Worm (Caenorhabditis elegans): ENCODE measurements around the gene blos-7.

Gene blos-7

DNA sequence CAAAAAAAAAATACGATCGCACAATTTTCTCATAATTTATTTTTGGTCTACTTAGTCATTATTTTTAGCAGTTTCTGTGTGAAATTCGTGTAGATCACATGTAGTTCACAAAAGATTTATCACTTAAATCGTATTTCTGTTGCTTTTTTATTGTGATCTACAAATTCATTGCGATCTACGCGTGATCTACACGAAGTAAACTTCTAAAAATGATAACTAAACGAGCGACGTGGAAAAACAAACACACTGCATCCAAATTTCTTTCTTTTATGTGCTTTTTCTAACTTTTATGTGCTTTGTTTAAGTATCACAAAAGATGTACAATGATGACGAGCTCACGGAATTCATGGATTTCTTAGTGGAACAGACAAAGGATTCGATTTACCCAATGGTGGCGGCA lies 42.8 kb downstream of the blos-7 start, which contains the start of gene B0212.3:
Gene B0212.3 (plus strand): TSS at position 301 of the 400 bp plus-strand sequence.
- TF ChIP-seq unc-62 (GFP tag; optimal IDR thresholded peaks at IDR 0.05) = no peak

- no peak for TF ChIP-seq unc-62 (GFP tag; optimal IDR thresholded peaks at IDR 0.05)
Observed at ce11 chrIV:3539253-3539652, 43.5 kb downstream of the blos-7 start.

DNA sequence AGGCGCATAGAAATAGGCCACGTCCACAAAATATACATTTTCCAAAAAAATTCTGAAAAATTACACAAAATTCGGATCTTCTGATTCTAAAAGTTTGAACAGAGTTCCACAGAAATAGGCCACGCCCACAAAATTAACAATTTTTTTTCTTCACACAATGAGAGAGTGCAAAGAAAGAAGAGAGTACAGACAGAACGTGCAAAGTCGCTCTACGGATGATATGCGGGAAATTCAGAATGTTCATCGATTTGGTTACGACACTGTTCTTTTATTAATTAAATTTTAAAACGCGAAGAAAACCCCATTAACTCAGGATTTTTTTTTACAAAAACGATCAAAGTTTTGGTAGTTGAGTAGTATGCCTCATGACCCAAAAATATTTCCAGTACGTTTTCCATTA lies 49.7 kb downstream of the blos-7 start:
- no peak for TF ChIP-seq unc-62 (GFP tag; optimal IDR thresholded peaks at IDR 0.05)

- no peak for TF ChIP-seq unc-62 (GFP tag; optimal IDR thresholded peaks at IDR 0.05)
Observed at ce11 chrIV:3532167-3532566, 50.5 kb downstream of the blos-7 start, which contains the start of gene M57.1. M57.1 (plus strand) TSS chrIV:3532467.

ce11 chrIV:3531535-3531934 lies 51.2 kb downstream of the blos-7 start:
- TF ChIP-seq unc-62 (GFP tag; optimal IDR thresholded peaks at IDR 0.05) = no peak
